Worm (Caenorhabditis elegans): ENCODE results near the gene T10B5.10.

T10B5.10 gene

ce11 chrV:1870515-1870940, 14.5 kb upstream of the T10B5.10 start:
- TF ChIP-seq T22C8.4 (GFP tag; IDR thresholded peaks at IDR 0.05) (no peak), klf-2 (GFP tag; conservative IDR thresholded peaks at IDR 0.05) (no peak), ztf-23 (GFP tag; IDR thresholded peaks at IDR 0.05) (no peak), flt-1 (GFP tag; IDR thresholded peaks at IDR 0.05) (no peak), tab-1 (GFP tag; IDR thresholded peaks at IDR 0.05) (no peak), cog-1 (tag; optimal IDR thresholded peaks at IDR 0.05) (no peak), ztf-29 (GFP tag; IDR thresholded peaks at IDR 0.05) (no peak), ref-1 (GFP tag; conservative IDR thresholded peaks at IDR 0.05) (no peak), med-1 (GFP tag; optimal IDR thresholded peaks at IDR 0.05; ENCODE audit: insufficient read depth) (no peak)

- TF ChIP-seq ztf-29 (GFP tag; IDR thresholded peaks at IDR 0.05), result no peak
- TF ChIP-seq med-1 (GFP tag; optimal IDR thresholded peaks at IDR 0.05; ENCODE audit: insufficient read depth), result no peak
- no peak for TF ChIP-seq ztf-23 (GFP tag; IDR thresholded peaks at IDR 0.05)
- no peak for TF ChIP-seq ref-1 (GFP tag; conservative IDR thresholded peaks at IDR 0.05)
- TF ChIP-seq klf-2 (GFP tag; conservative IDR thresholded peaks at IDR 0.05), result no peak
- TF ChIP-seq tab-1 (GFP tag; IDR thresholded peaks at IDR 0.05), result no peak
- no peak for TF ChIP-seq cog-1 (tag; optimal IDR thresholded peaks at IDR 0.05)
- no peak for TF ChIP-seq flt-1 (GFP tag; IDR thresholded peaks at IDR 0.05)
- no peak for TF ChIP-seq T22C8.4 (GFP tag; IDR thresholded peaks at IDR 0.05)
These were observed 13.6 kb upstream of the T10B5.10 start, which contains the start of gene T10B5.3 for ce11 chrV:1869682-1870081. TSS of gene T10B5.3 (minus strand) at chrV:1869782.

- TF ChIP-seq ztf-23 (GFP tag; IDR thresholded peaks at IDR 0.05) (peak; percentile 76), T22C8.4 (GFP tag; IDR thresholded peaks at IDR 0.05) (peak; percentile 71), flt-1 (GFP tag; IDR thresholded peaks at IDR 0.05) (peak; percentile 75; the same call in 1 of the 2 replicates), klf-2 (GFP tag; conservative IDR thresholded peaks at IDR 0.05) (no peak), cog-1 (tag; optimal IDR thresholded peaks at IDR 0.05) (peak; percentile 63), tab-1 (GFP tag; IDR thresholded peaks at IDR 0.05) (peak; percentile 75; the same call in 1 of the 2 replicates), med-1 (GFP tag; optimal IDR thresholded peaks at IDR 0.05; ENCODE audit: insufficient read depth) (peak; percentile 48), ztf-29 (GFP tag; IDR thresholded peaks at IDR 0.05) (0 out of 2 replicates have a peak, but pooled peaks have one; percentile 43), ref-1 (GFP tag; conservative IDR thresholded peaks at IDR 0.05) (no peak)
These were observed 12.7 kb upstream of the T10B5.10 start, which contains the start of gene knl-3 for ce11 chrV:1868596-1869263. TSS of gene knl-3 (plus strand) at chrV:1869213.

ce11 chrV:1868025-1868424, 11.9 kb upstream of the T10B5.10 start:
- TF ChIP-seq klf-2 (GFP tag; conservative IDR thresholded peaks at IDR 0.05) (no peak), cog-1 (tag; optimal IDR thresholded peaks at IDR 0.05) (no peak), ztf-29 (GFP tag; IDR thresholded peaks at IDR 0.05) (no peak), T22C8.4 (GFP tag; IDR thresholded peaks at IDR 0.05) (no peak), flt-1 (GFP tag; IDR thresholded peaks at IDR 0.05) (no peak)

ce11 chrV:1864997-1865396, 8.9 kb upstream of the T10B5.10 start:
- no peak for TF ChIP-seq cog-1 (tag; optimal IDR thresholded peaks at IDR 0.05)
- no peak for TF ChIP-seq ztf-29 (GFP tag; IDR thresholded peaks at IDR 0.05)
- TF ChIP-seq T22C8.4 (GFP tag; IDR thresholded peaks at IDR 0.05), result no peak
- no peak for TF ChIP-seq tab-1 (GFP tag; IDR thresholded peaks at IDR 0.05)
- TF ChIP-seq ref-1 (GFP tag; conservative IDR thresholded peaks at IDR 0.05), result no peak
- TF ChIP-seq flt-1 (GFP tag; IDR thresholded peaks at IDR 0.05), result no peak
- no peak for TF ChIP-seq klf-2 (GFP tag; conservative IDR thresholded peaks at IDR 0.05)
- TF ChIP-seq ztf-23 (GFP tag; IDR thresholded peaks at IDR 0.05), result no peak

- TF ChIP-seq ztf-23 (GFP tag; IDR thresholded peaks at IDR 0.05), result 0 out of 2 replicates have a peak, but pooled peaks have one; percentile 17
- TF ChIP-seq ztf-29 (GFP tag; IDR thresholded peaks at IDR 0.05), result no peak
These were observed 6.9 kb upstream of the T10B5.10 start for ce11 chrV:1862954-1863353.

- TF ChIP-seq ztf-23 (GFP tag; IDR thresholded peaks at IDR 0.05) (no peak), med-1 (GFP tag; optimal IDR thresholded peaks at IDR 0.05; ENCODE audit: insufficient read depth) (no peak), tab-1 (GFP tag; IDR thresholded peaks at IDR 0.05) (no peak), klf-2 (GFP tag; conservative IDR thresholded peaks at IDR 0.05) (no peak), flt-1 (GFP tag; IDR thresholded peaks at IDR 0.05) (no peak), ztf-29 (GFP tag; IDR thresholded peaks at IDR 0.05) (no peak), T22C8.4 (GFP tag; IDR thresholded peaks at IDR 0.05) (no peak), cog-1 (tag; optimal IDR thresholded peaks at IDR 0.05) (no peak), ref-1 (GFP tag; conservative IDR thresholded peaks at IDR 0.05) (no peak)
These were observed 1.8 kb upstream of the T10B5.10 start for ce11 chrV:1857840-1858239.

ce11 chrV:1855087-1855486, 989 bp downstream of the T10B5.10 start:
- TF ChIP-seq ztf-23 (GFP tag; IDR thresholded peaks at IDR 0.05) (no peak), klf-2 (GFP tag; conservative IDR thresholded peaks at IDR 0.05) (no peak), tab-1 (GFP tag; IDR thresholded peaks at IDR 0.05) (no peak), flt-1 (GFP tag; IDR thresholded peaks at IDR 0.05) (no peak), med-1 (GFP tag; optimal IDR thresholded peaks at IDR 0.05; ENCODE audit: insufficient read depth) (no peak), ztf-29 (GFP tag; IDR thresholded peaks at IDR 0.05) (no peak), ref-1 (GFP tag; conservative IDR thresholded peaks at IDR 0.05) (no peak), cog-1 (tag; optimal IDR thresholded peaks at IDR 0.05) (no peak), T22C8.4 (GFP tag; IDR thresholded peaks at IDR 0.05) (no peak)

ce11 chrV:1848590-1848989, 7.5 kb downstream of the T10B5.10 start:
- TF ChIP-seq ztf-29 (GFP tag; IDR thresholded peaks at IDR 0.05) (peak; percentile 68; the same call in 1 of the 2 replicates), ztf-23 (GFP tag; IDR thresholded peaks at IDR 0.05) (no peak)

ce11 chrV:1845977-1846376, 10.1 kb downstream of the T10B5.10 start, which contains the start of gene T10B5.7:
TSS of gene T10B5.7 (plus strand) at chrV:1846201.
- no peak for TF ChIP-seq T22C8.4 (GFP tag; IDR thresholded peaks at IDR 0.05)
- no peak for TF ChIP-seq klf-2 (GFP tag; conservative IDR thresholded peaks at IDR 0.05)
- TF ChIP-seq ref-1 (GFP tag; conservative IDR thresholded peaks at IDR 0.05), result no peak
- no peak for TF ChIP-seq tab-1 (GFP tag; IDR thresholded peaks at IDR 0.05)
- no peak for TF ChIP-seq ztf-23 (GFP tag; IDR thresholded peaks at IDR 0.05)
- TF ChIP-seq med-1 (GFP tag; optimal IDR thresholded peaks at IDR 0.05; ENCODE audit: insufficient read depth), result no peak
- no peak for TF ChIP-seq cog-1 (tag; optimal IDR thresholded peaks at IDR 0.05)
- no peak for TF ChIP-seq ztf-29 (GFP tag; IDR thresholded peaks at IDR 0.05)
- no peak for TF ChIP-seq flt-1 (GFP tag; IDR thresholded peaks at IDR 0.05)

Data from whole organism, midembryonic.